Fruit fly (Drosophila melanogaster) whole organism, pupa: ENCODE data around the gene Shc.

Experiments used
- CG10348 ChIP-seq: fragments of 200-800 bp; sonication (Bioruptor generic); IDR thresholded peaks from 2 replicates; pipeline ENCODE4 v1.3.6; 2022; ENCODE audit warnings: missing biosample characterization, missing genetic modification characterization
- CG12605 ChIP-seq: fragments of 200-800 bp; sonication (Bioruptor generic); IDR thresholded peaks from 2 replicates; pipeline ENCODE4 v1.3.6; 2022; ENCODE audit warnings: missing biosample characterization, missing genetic modification characterization
- CG13204 ChIP-seq: fragments of 200-800 bp; sonication (Bioruptor generic); optimal IDR thresholded peaks from 2 replicates; lab custom pipeline; 2018; ENCODE audit warnings: missing biosample characterization, mild to moderate bottlenecking, missing genetic modification characterization, moderate library complexity
- CG14655 ChIP-seq: fragments of 200-800 bp; sonication (Bioruptor generic); optimal IDR thresholded peaks from 3 replicates; lab custom pipeline; 2017; ENCODE audit warnings: mild to moderate bottlenecking, missing biosample characterization, missing genetic modification reagents, missing genetic modification characterization
- CG15710 ChIP-seq: fragments of 200-800 bp; sonication (Bioruptor generic); optimal IDR thresholded peaks from 2 replicates; lab custom pipeline; 2018; ENCODE audit warnings: missing biosample characterization, mild to moderate bottlenecking, missing genetic modification characterization, moderate library complexity
- CG17806 ChIP-seq: fragments of 200-800 bp; sonication (Bioruptor generic); optimal IDR thresholded peaks from 2 replicates; lab custom pipeline; 2018; ENCODE audit warnings: missing biosample characterization, mild to moderate bottlenecking, missing genetic modification characterization, moderate library complexity
- CG32121 ChIP-seq: fragments of 200-800 bp; sonication (Bioruptor generic); IDR thresholded peaks from 2 replicates; pipeline ENCODE4 v1.3.6; 2022; ENCODE audit warnings: missing biosample characterization, missing genetic modification characterization
- CG34367 ChIP-seq: fragments of 200-800 bp; sonication (Bioruptor generic); optimal IDR thresholded peaks from 2 replicates; lab custom pipeline; 2018; ENCODE audit warnings: missing biosample characterization, mild to moderate bottlenecking, missing genetic modification characterization
- CG4496 ChIP-seq: fragments of 200-800 bp; sonication (Bioruptor generic); IDR thresholded peaks from 3 replicates; pipeline ENCODE4 v1.3.6; 2022; ENCODE audit warnings: missing biosample characterization, missing genetic modification characterization
- CG8159 ChIP-seq: fragments of 200-800 bp; sonication (Bioruptor generic); optimal IDR thresholded peaks from 3 replicates; lab custom pipeline; 2018; ENCODE audit warnings: missing biosample characterization, mild to moderate bottlenecking, missing genetic modification characterization, moderate library complexity
- CG8301 ChIP-seq: fragments of 200-800 bp; sonication (Bioruptor generic); optimal IDR thresholded peaks from 2 replicates; lab custom pipeline; 2018; ENCODE audit warnings: missing biosample characterization, mild to moderate bottlenecking, missing genetic modification characterization
- CG9948 ChIP-seq: fragments of 200-800 bp; sonication (Bioruptor generic); optimal IDR thresholded peaks from 2 replicates; lab custom pipeline; 2018; ENCODE audit warnings: missing biosample characterization, mild to moderate bottlenecking, missing genetic modification characterization, moderate library complexity
- D1 ChIP-seq: fragments of 200-800 bp; sonication (Bioruptor generic); optimal IDR thresholded peaks from 2 replicates; lab custom pipeline; 2018; ENCODE audit warnings: missing biosample characterization, mild to moderate bottlenecking, missing genetic modification characterization, moderate library complexity
- EcR ChIP-seq: fragments of 200-800 bp; sonication (Bioruptor generic); optimal IDR thresholded peaks from 3 replicates; lab custom pipeline; 2019; ENCODE audit warnings: missing biosample characterization, missing genetic modification characterization, mild to moderate bottlenecking, moderate library complexity, missing genetic modification reagents
- Ets98B ChIP-seq: fragments of 200-800 bp; sonication (Bioruptor generic); IDR thresholded peaks from 2 replicates; pipeline ENCODE4 v1.3.6; 2022; ENCODE audit warnings: missing biosample characterization, missing genetic modification characterization
- Pif1A ChIP-seq: fragments of 200-800 bp; sonication (Bioruptor generic); optimal IDR thresholded peaks from 3 replicates; lab custom pipeline; 2016; ENCODE audit warnings: missing biosample characterization, missing genetic modification characterization
- Pif1B ChIP-seq: fragments of 200-800 bp; sonication (Bioruptor generic); optimal IDR thresholded peaks from 3 replicates; lab custom pipeline; 2016; ENCODE audit warnings: missing biosample characterization, missing genetic modification characterization
- Snoo ChIP-seq: fragments of 200-800 bp; sonication (Bioruptor generic); optimal IDR thresholded peaks from 3 replicates; lab custom pipeline; 2017; ENCODE audit warnings: missing biosample characterization, mild to moderate bottlenecking, missing genetic modification characterization, inconsistent platforms
- fd96Ca ChIP-seq: fragments of 200-800 bp; sonication (Bioruptor generic); IDR thresholded peaks from 3 replicates; pipeline ENCODE4 v1.3.6; 2022; ENCODE audit warnings: missing biosample characterization, missing genetic modification characterization
- gl ChIP-seq: fragments of 200-800 bp; sonication (Bioruptor generic); optimal IDR thresholded peaks from 2 replicates; lab custom pipeline; 2018; ENCODE audit warnings: missing biosample characterization, mild to moderate bottlenecking, missing genetic modification characterization
- rn ChIP-seq: fragments of 200-800 bp; sonication (Bioruptor generic); IDR thresholded peaks from 2 replicates; pipeline ENCODE4 v1.3.6; 2022; ENCODE audit warnings: missing biosample characterization, missing genetic modification characterization

Shc gene

DNA sequence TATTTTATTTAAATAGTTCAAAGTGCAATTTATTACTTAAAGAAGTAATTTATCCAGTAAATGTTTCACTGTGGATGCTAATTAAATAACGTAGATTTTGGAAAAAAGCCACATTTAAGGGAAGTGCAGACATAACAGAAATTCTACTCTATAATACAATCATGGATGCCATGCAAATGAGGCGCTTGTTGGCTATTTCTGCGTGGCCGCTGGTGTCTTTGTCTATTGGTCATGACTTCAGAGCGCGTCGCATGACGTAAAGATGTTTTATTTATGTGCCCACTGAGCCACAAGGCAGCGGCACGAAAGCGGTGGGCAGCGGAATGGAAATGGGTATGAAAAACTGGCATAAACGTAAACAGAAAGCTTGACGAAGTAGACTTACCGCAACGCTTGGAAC is 972 bp upstream of the Shc start:
- peak; percentile 63 for TF ChIP-seq Ets98B (GFP tag; lab: Robert Waterston, UW)
- TF ChIP-seq CG12605 (GFP tag; lab: Robert Waterston, UW) = no peak
- no peak for TF ChIP-seq rn (GFP tag; lab: Robert Waterston, UW)
- TF ChIP-seq CG15710 (tag; lab: Kevin White, UChicago) = no peak
- TF ChIP-seq CG14655 = peak; percentile 34
- no peak for TF ChIP-seq CG9948
- TF ChIP-seq Snoo = no peak
- no peak for TF ChIP-seq CG13204 (GFP tag; lab: Kevin White, UChicago)
- TF ChIP-seq CG17806 (tag; lab: Kevin White, UChicago) = no peak
- peak; percentile 32 for TF ChIP-seq CG8301
- peak; percentile 51; the same call in 1 of the 2 replicates for TF ChIP-seq CG32121 (GFP tag; lab: Robert Waterston, UW)
- no peak for TF ChIP-seq fd96Ca (GFP tag; lab: Robert Waterston, UW)
- no peak for TF ChIP-seq D1 (tag; lab: Kevin White, UChicago)
- TF ChIP-seq CG8159 = no peak
- TF ChIP-seq Pif1B (GFP tag; lab: Kevin White, UChicago) = no peak
- no peak for TF ChIP-seq Pif1A
- peak; percentile 50; the same call in 1 of the 3 replicates for TF ChIP-seq CG4496
- no peak for TF ChIP-seq EcR (GFP tag; lab: Kevin White, UChicago)
- TF ChIP-seq CG34367 (tag; lab: Kevin White, UChicago) = no peak
- no peak for TF ChIP-seq CG10348 (GFP tag; lab: Robert Waterston, UW)
- TF ChIP-seq gl (tag; lab: Kevin White, UChicago) = no peak

DNA sequence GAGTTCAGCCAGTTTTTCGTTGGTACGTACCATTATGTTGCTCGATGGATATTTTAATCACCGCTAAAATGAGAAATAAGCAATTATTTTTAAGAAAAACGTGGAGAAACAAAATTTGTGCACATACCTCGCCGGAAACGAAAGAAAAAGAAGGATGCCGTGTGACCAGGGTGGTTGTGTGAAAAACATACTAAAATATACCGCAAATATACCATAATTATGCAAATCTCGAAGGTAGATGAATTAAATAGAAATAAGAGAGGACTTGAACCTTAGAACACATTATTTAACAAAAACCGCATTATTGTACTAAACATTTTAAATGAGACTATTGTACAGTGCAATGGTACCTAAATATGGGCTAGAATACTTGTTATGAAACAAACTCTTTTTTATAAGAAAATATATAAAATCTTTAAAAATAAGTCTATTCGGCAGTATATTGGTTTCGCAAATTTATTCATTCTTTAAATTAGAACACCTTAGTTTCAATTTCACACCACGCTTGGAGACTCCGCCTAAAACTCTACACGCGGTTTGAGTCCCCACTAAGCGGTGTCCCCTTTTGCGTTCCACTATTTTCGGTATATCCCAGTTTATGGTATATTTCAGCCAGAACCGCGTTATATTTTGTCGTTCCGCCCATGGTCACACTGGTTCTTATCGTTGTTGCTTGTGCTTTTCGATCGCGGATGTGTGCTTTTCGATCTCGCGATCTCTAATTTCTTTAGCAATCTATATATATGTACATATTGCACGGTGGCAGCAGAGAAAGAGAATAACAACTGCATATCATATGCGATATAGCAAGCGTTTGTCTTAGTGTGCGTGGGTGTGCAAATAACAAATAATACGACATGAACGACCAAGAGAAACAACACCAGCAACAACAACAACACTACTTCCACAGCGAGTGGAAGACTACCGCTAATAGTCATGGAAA is 3.1 kb downstream of the Shc start, which contains the start of the genes RpS17 and MTF-1:
TSS of gene RpS17 (minus strand) at position 157 of the 943 bp plus-strand sequence.
TSS of gene MTF-1 (plus strand) at position 648 of the 943 bp plus-strand sequence.
- TF ChIP-seq D1 (tag; lab: Kevin White, UChicago) = no peak
- peak; percentile 41 for TF ChIP-seq EcR (GFP tag; lab: Kevin White, UChicago)
- 0 out of 2 replicates have a peak, but pooled peaks have one; percentile 32 for TF ChIP-seq CG12605 (GFP tag; lab: Robert Waterston, UW)
- no peak for TF ChIP-seq Ets98B (GFP tag; lab: Robert Waterston, UW)
- TF ChIP-seq CG9948 = no peak
- TF ChIP-seq CG13204 (GFP tag; lab: Kevin White, UChicago) = peak; percentile 6
- peak; percentile 0 for TF ChIP-seq CG8301
- TF ChIP-seq CG4496 = peak; percentile 64
- no peak for TF ChIP-seq CG32121 (GFP tag; lab: Robert Waterston, UW)
- peak; percentile 58 for TF ChIP-seq Snoo
- TF ChIP-seq Pif1B (GFP tag; lab: Kevin White, UChicago) = peak; percentile 26
- peak; percentile 27 for TF ChIP-seq CG34367 (tag; lab: Kevin White, UChicago)
- no peak for TF ChIP-seq rn (GFP tag; lab: Robert Waterston, UW)
- TF ChIP-seq gl (tag; lab: Kevin White, UChicago) = peak; percentile 10
- no peak for TF ChIP-seq CG10348 (GFP tag; lab: Robert Waterston, UW)
- peak; percentile 24 for TF ChIP-seq Pif1A
- peak; percentile 9 for TF ChIP-seq CG17806 (tag; lab: Kevin White, UChicago)

- TF ChIP-seq CG4496 (no peak), CG12605 (GFP tag; lab: Robert Waterston, UW) (peak; percentile 42; the same call in 1 of the 2 replicates), CG14655 (no peak), CG15710 (tag; lab: Kevin White, UChicago) (no peak)
- TF ChIP-seq, all 21 proteins: peak for 1
Measured at dm6 chr3L:9430608-9430952, 3.8 kb downstream of the Shc start.

dm6 chr3L:9431848-9432623 is 5.2 kb downstream of the Shc start:
- TF ChIP-seq Pif1B (GFP tag; lab: Kevin White, UChicago) (no peak), Snoo (no peak), gl (tag; lab: Kevin White, UChicago) (no peak), fd96Ca (GFP tag; lab: Robert Waterston, UW) (no peak; the same call in 2 of the 3 replicates), CG14655 (no peak), EcR (GFP tag; lab: Kevin White, UChicago) (no peak), CG13204 (GFP tag; lab: Kevin White, UChicago) (no peak), CG9948 (no peak), CG34367 (tag; lab: Kevin White, UChicago) (no peak), CG17806 (tag; lab: Kevin White, UChicago) (no peak), Ets98B (GFP tag; lab: Robert Waterston, UW) (no peak), CG8159 (no peak), CG10348 (GFP tag; lab: Robert Waterston, UW) (no peak), CG15710 (tag; lab: Kevin White, UChicago) (no peak), CG4496 (no peak), rn (GFP tag; lab: Robert Waterston, UW) (no peak), CG32121 (GFP tag; lab: Robert Waterston, UW) (no peak), CG12605 (GFP tag; lab: Robert Waterston, UW) (no peak), D1 (tag; lab: Kevin White, UChicago) (no peak)
- TF ChIP-seq, all 21 proteins: peak for 0
